Worm (Caenorhabditis elegans): ENCODE data around the gene shc-2.

DNA sequence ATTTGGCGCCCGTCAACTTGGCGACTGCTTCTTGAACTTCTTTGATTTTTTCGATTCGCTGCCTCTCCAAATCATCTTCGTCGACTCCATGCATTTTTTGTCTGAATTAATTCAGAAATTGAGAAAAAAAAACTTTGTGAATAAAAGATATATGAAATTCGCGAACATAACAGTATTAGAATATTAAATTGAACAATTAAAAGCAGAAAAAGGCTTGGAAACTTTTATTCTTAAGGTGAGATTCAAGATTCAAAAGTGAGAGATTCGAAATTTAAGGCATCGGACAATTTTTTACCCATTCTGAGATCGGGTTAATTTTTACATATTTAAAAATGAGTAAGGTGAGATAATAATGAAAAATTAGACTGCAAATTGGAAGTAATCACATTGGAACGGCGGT lies 65.0 kb downstream of the shc-2 start, which contains the start of gene F33G12.3:
- TF ChIP-seq ama-1 (optimal IDR thresholded peaks at IDR 0.05) (no peak), aly-1 (tag; optimal IDR thresholded peaks at IDR 0.05) (no peak), F13C5.2 (tag; optimal IDR thresholded peaks at IDR 0.05) (no peak), flt-1 (GFP tag; IDR thresholded peaks at IDR 0.05) (no peak), pes-1 (GFP tag; IDR thresholded peaks at IDR 0.05) (no peak), B0310.2 (tag; optimal IDR thresholded peaks at IDR 0.05) (no peak), hmg-4 (GFP tag; optimal IDR thresholded peaks at IDR 0.05) (no peak), ceh-13 (GFP tag; optimal IDR thresholded peaks at IDR 0.05) (no peak), tra-4 (tag; optimal IDR thresholded peaks at IDR 0.05) (no peak)

Measured in whole organism, early embryonic.